Worm (Caenorhabditis elegans) whole organism, L4/young adult: ENCODE data around the gene DH11.2.

Experiments used
- W03F9.2 ChIP-seq: fragments of 150-350 bp; optimal IDR thresholded peaks from 2 replicates; lab custom pipeline; 2014; ENCODE audit warnings: missing biosample characterization, missing genetic modification characterization
- dao-5 ChIP-seq: sonication (generic microtip); optimal IDR thresholded peaks from 2 replicates; lab custom pipeline; 2016; ENCODE audit warnings: missing genotype, missing genetic modification characterization, moderate library complexity, missing compliant biosample characterization
- him-1 ChIP-seq: sonication (generic microtip); optimal IDR thresholded peaks from 2 replicates; lab custom pipeline; 2016; ENCODE audit warnings: missing genotype, missing genetic modification reagents, missing genetic modification characterization, missing compliant biosample characterization

DNA sequence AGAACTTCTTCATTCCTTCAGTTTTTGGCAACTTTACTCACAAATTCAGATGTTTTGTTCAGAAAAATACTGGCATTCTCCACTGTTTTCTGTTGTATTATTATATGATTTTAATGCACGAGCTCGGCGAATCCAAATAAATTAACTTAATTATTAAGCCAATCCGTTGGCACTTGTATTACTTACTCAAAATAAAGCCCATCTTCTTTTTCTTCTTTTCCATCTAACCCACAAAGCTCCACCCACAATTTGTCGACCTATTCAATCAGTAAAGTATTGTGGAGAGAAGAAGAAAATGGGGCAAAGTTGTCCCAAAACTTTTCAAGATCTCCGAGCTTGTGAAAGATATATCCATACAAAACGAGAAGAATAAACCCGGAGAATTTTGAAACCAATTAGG is 21.3 kb upstream of the DH11.2 start:
- TF ChIP-seq him-1 (tag; lab: Kevin White, UChicago) (no peak), dao-5 (tag; lab: Kevin White, UChicago) (no peak), W03F9.2 (no peak)
